Worm (Caenorhabditis elegans): Measurements from ENCODE around the gene F57A10.2.
"Not testable (repeated sequence)": the region's sequence is repeated elsewhere in the genome, so short reads cannot be mapped to it uniquely, and the experiment has no call there.

ce11 chrV:15802623-15803022, 36.2 kb downstream of the F57A10.2 start, which contains the start of gene T26E4.9:
- not testable (repeated sequence) for TF ChIP-seq flt-1 (GFP tag; IDR thresholded peaks at IDR 0.05); med-1 (GFP tag; optimal IDR thresholded peaks at IDR 0.05; ENCODE audit: insufficient read depth); ref-1 (GFP tag; conservative IDR thresholded peaks at IDR 0.05); tab-1 (GFP tag; IDR thresholded peaks at IDR 0.05); klf-2 (GFP tag; conservative IDR thresholded peaks at IDR 0.05); cog-1 (tag; optimal IDR thresholded peaks at IDR 0.05); T22C8.4 (GFP tag; IDR thresholded peaks at IDR 0.05); ztf-23 (GFP tag; IDR thresholded peaks at IDR 0.05); ztf-29 (GFP tag; IDR thresholded peaks at IDR 0.05)

All from whole organism, midembryonic.